Fruit fly (Drosophila melanogaster): Measurements from ENCODE around the gene CG31370.
A peak's percentile ranks its signal among the peaks of the same experiment; 100 is the strongest.

The CG31370 gene

dm6 chr3R:25292864-25293284 lies 9.4 kb upstream of the CG31370 start, which contains the start of gene CG31098 (continued):
- TF ChIP-seq CG8290 (GFP tag; optimal IDR thresholded peaks at IDR 0.05) (no peak), CG8290 (tag; optimal IDR thresholded peaks at IDR 0.05) (peak in 1 of 2 experiments; percentile 11), CG12071 (GFP tag; optimal IDR thresholded peaks at IDR 0.05) (peak; percentile 52), CG15269 (tag; optimal IDR thresholded peaks at IDR 0.05) (peak; percentile 50), ERR (GFP tag; optimal IDR thresholded peaks at IDR 0.05) (no peak), amos (GFP tag; IDR thresholded peaks at IDR 0.05; ENCODE audit: partially characterized antibody) (no peak; the same call in 1 of the 2 replicates), CG11398 (GFP tag; optimal IDR thresholded peaks at IDR 0.05) (no peak), danr (GFP tag; IDR thresholded peaks at IDR 0.05) (no peak), CG11247 (GFP tag; IDR thresholded peaks at IDR 0.05) (no peak), jing (GFP tag; optimal IDR thresholded peaks at IDR 0.05) (no peak), CG16815 (GFP tag; optimal IDR thresholded peaks at IDR 0.05) (no peak), CG9215 (GFP tag; IDR thresholded peaks at IDR 0.05) (no peak), CG13424 (tag; optimal IDR thresholded peaks at IDR 0.05) (peak; percentile 12), Hsf (GFP tag; optimal IDR thresholded peaks at IDR 0.05) (no peak), pfk (GFP tag; optimal IDR thresholded peaks at IDR 0.05) (peak; percentile 47), NC2α (GFP tag; optimal IDR thresholded peaks at IDR 0.05) (no peak), Ada2b (GFP tag; IDR thresholded peaks at IDR 0.05) (no peak), CG7786 (GFP tag; optimal IDR thresholded peaks at IDR 0.05) (no peak), CG11695 (GFP tag; IDR thresholded peaks at IDR 0.05) (no peak), prd (optimal IDR thresholded peaks at IDR 0.05) (no peak), prd (GFP tag; IDR thresholded peaks at IDR 0.05) (no peak), CG14050 (GFP tag; IDR thresholded peaks at IDR 0.05) (no peak), pita (GFP tag; optimal IDR thresholded peaks at IDR 0.05) (no peak), Aef1 (GFP tag; IDR thresholded peaks at IDR 0.05) (no peak), gfzf (GFP tag; optimal IDR thresholded peaks at IDR 0.05) (no peak), CG11723 (GFP tag; optimal IDR thresholded peaks at IDR 0.05) (no peak), tx (GFP tag; optimal IDR thresholded peaks at IDR 0.05) (no peak), gcm (GFP tag; optimal IDR thresholded peaks at IDR 0.05) (no peak), CG31365 (tag; optimal IDR thresholded peaks at IDR 0.05) (no peak), Med (GFP tag) (no peak), CG17328 (GFP tag; IDR thresholded peaks at IDR 0.05) (no peak), CG18599 (GFP tag; optimal IDR thresholded peaks at IDR 0.05) (peak; percentile 48), Asciz (GFP tag; optimal IDR thresholded peaks at IDR 0.05) (no peak), chm (GFP tag; IDR thresholded peaks at IDR 0.05) (no peak; the same call in 1 of the 2 replicates), Neu2 (GFP tag; optimal IDR thresholded peaks at IDR 0.05; ENCODE audit: borderline replicate concordance) (no peak), CTCF (GFP tag; optimal IDR thresholded peaks at IDR 0.05) (no peak), Fer1 (GFP tag; optimal IDR thresholded peaks at IDR 0.05) (peak; percentile 72), chinmo (GFP tag; IDR thresholded peaks at IDR 0.05; ENCODE audit: partially characterized antibody) (peak; percentile 81; the same call in 2 of the 4 replicates), peb (GFP tag; IDR thresholded peaks at IDR 0.05) (no peak), luna (GFP tag; optimal IDR thresholded peaks at IDR 0.05) (no peak), CG9437 (GFP tag; optimal IDR thresholded peaks at IDR 0.05) (no peak), CG3407 (GFP tag; optimal IDR thresholded peaks at IDR 0.05) (no peak), seq (GFP tag; IDR thresholded peaks at IDR 0.05) (no peak), CG32532 (GFP tag; IDR thresholded peaks at IDR 0.05) (peak; percentile 26; the same call in 1 of the 2 replicates), mam (GFP tag; optimal IDR thresholded peaks at IDR 0.05) (no peak), CG15073 (GFP tag; optimal IDR thresholded peaks at IDR 0.05) (no peak), CG7372 (GFP tag; IDR thresholded peaks at IDR 0.05) (no peak), lmd (GFP tag; IDR thresholded peaks at IDR 0.05) (no peak), cwo (GFP tag; optimal IDR thresholded peaks at IDR 0.05) (peak; percentile 62), Eip74EF (GFP tag; optimal IDR thresholded peaks at IDR 0.05) (no peak), Gsc (GFP tag; IDR thresholded peaks at IDR 0.05) (no peak), CG6272 (GFP tag; IDR thresholded peaks at IDR 0.05) (no peak), CG10366 (GFP tag; IDR thresholded peaks at IDR 0.05) (no peak)

All from whole organism, embryonic.